Fruit fly (Drosophila melanogaster): Measurements from ENCODE around the gene upd3.

The upd3 gene

dm6 chrX:18275902-18276301, 1.1 kb upstream of the upd3 start:
- TF ChIP-seq rgr (GFP tag; optimal IDR thresholded peaks at IDR 0.05) = no peak
- no peak for TF ChIP-seq brk (GFP tag; optimal IDR thresholded peaks at IDR 0.05)
- TF ChIP-seq Rel (GFP tag; optimal IDR thresholded peaks at IDR 0.05) = no peak
- TF ChIP-seq Rel (tag; optimal IDR thresholded peaks at IDR 0.05) = peak; percentile 69

- TF ChIP-seq dsf (GFP tag; optimal IDR thresholded peaks at IDR 0.05; ENCODE audit: borderline replicate concordance) (no peak), Rel (GFP tag; optimal IDR thresholded peaks at IDR 0.05) (no peak), Rel (tag; optimal IDR thresholded peaks at IDR 0.05) (peak; percentile 91)
These were observed 1.7 kb downstream of the upd3 start for dm6 chrX:18278706-18279105.

dm6 chrX:18282381-18282813, 5.4 kb downstream of the upd3 start:
- TF ChIP-seq Mio (GFP tag; optimal IDR thresholded peaks at IDR 0.05) (no peak), fru (GFP tag; optimal IDR thresholded peaks at IDR 0.05) (peak; percentile 3), Dif (GFP tag; optimal IDR thresholded peaks at IDR 0.05; ENCODE audit: partially characterized antibody) (peak; percentile 30), Jra (GFP tag; optimal IDR thresholded peaks at IDR 0.05) (peak; percentile 94), h (GFP tag; optimal IDR thresholded peaks at IDR 0.05) (peak; percentile 89), Vsx2 (GFP tag; optimal IDR thresholded peaks at IDR 0.05; ENCODE audit: partially characterized antibody) (no peak), Abd-B (GFP tag; optimal IDR thresholded peaks at IDR 0.05) (no peak), Rel (GFP tag; optimal IDR thresholded peaks at IDR 0.05) (no peak), Rel (tag; optimal IDR thresholded peaks at IDR 0.05) (peak; percentile 100)

dm6 chrX:18285215-18285614, 8.2 kb downstream of the upd3 start:
- no peak for TF ChIP-seq Dfd (GFP tag; optimal IDR thresholded peaks at IDR 0.05)

dm6 chrX:18287587-18287986, 10.6 kb downstream of the upd3 start:
- TF ChIP-seq Sp1 (GFP tag; optimal IDR thresholded peaks at IDR 0.05) = no peak
- no peak for TF ChIP-seq ey (GFP tag; optimal IDR thresholded peaks at IDR 0.05)
- TF ChIP-seq fru (GFP tag; optimal IDR thresholded peaks at IDR 0.05) = no peak
- no peak for TF ChIP-seq tai (GFP tag; optimal IDR thresholded peaks at IDR 0.05)
- no peak for TF ChIP-seq dmrt93B (GFP tag; optimal IDR thresholded peaks at IDR 0.05)
- no peak for TF ChIP-seq Myc (optimal IDR thresholded peaks at IDR 0.05)
- no peak for TF ChIP-seq Hnf4 (GFP tag; optimal IDR thresholded peaks at IDR 0.05)
- no peak for TF ChIP-seq GATAd (GFP tag; optimal IDR thresholded peaks at IDR 0.05)
- no peak for TF ChIP-seq Hr78 (GFP tag; optimal IDR thresholded peaks at IDR 0.05)
- no peak for TF ChIP-seq h (GFP tag; optimal IDR thresholded peaks at IDR 0.05)
- no peak for TF ChIP-seq dl (GFP tag; optimal IDR thresholded peaks at IDR 0.05; ENCODE audit: insufficient read depth in 1 of 2, partially characterized antibody in 2 of 2)
- TF ChIP-seq N (GFP tag; optimal IDR thresholded peaks at IDR 0.05) = no peak
- TF ChIP-seq br (GFP tag; optimal IDR thresholded peaks at IDR 0.05) = no peak
- no peak for TF ChIP-seq OdsH (GFP tag; optimal IDR thresholded peaks at IDR 0.05)
- TF ChIP-seq foxo (GFP tag; optimal IDR thresholded peaks at IDR 0.05) = no peak

dm6 chrX:18288652-18289051, 11.6 kb downstream of the upd3 start:
- no peak for TF ChIP-seq Vsx2 (GFP tag; optimal IDR thresholded peaks at IDR 0.05; ENCODE audit: partially characterized antibody)
- TF ChIP-seq pan (optimal IDR thresholded peaks at IDR 0.05) = no peak
- no peak for TF ChIP-seq dl (GFP tag; optimal IDR thresholded peaks at IDR 0.05; ENCODE audit: insufficient read depth in 1 of 2, partially characterized antibody in 2 of 2)
- TF ChIP-seq fru (GFP tag; optimal IDR thresholded peaks at IDR 0.05) = no peak
- TF ChIP-seq GATAd (GFP tag; optimal IDR thresholded peaks at IDR 0.05) = no peak
- TF ChIP-seq Hr83 (GFP tag; optimal IDR thresholded peaks at IDR 0.05; ENCODE audit: poor library complexity, severe bottlenecking) = no peak
- TF ChIP-seq Hr78 (GFP tag; optimal IDR thresholded peaks at IDR 0.05) = no peak
- TF ChIP-seq Rel (GFP tag; optimal IDR thresholded peaks at IDR 0.05) = no peak
- no peak for TF ChIP-seq Rel (tag; optimal IDR thresholded peaks at IDR 0.05)
- no peak for TF ChIP-seq OdsH (GFP tag; optimal IDR thresholded peaks at IDR 0.05)
- no peak for TF ChIP-seq Jra (GFP tag; optimal IDR thresholded peaks at IDR 0.05)
- TF ChIP-seq lola (GFP tag; optimal IDR thresholded peaks at IDR 0.05) = no peak
- no peak for TF ChIP-seq Myc (optimal IDR thresholded peaks at IDR 0.05)
- no peak for TF ChIP-seq br (GFP tag; optimal IDR thresholded peaks at IDR 0.05)
- no peak for TF ChIP-seq CG9705 (GFP tag; optimal IDR thresholded peaks at IDR 0.05)
- TF ChIP-seq jim (GFP tag; optimal IDR thresholded peaks at IDR 0.05) = no peak
- TF ChIP-seq foxo (GFP tag; optimal IDR thresholded peaks at IDR 0.05) = no peak
- no peak for TF ChIP-seq CG32264 (GFP tag; optimal IDR thresholded peaks at IDR 0.05)
- TF ChIP-seq CrebA (GFP tag; optimal IDR thresholded peaks at IDR 0.05; ENCODE audit: borderline replicate concordance) = no peak
- TF ChIP-seq woc (GFP tag; optimal IDR thresholded peaks at IDR 0.05) = no peak
- no peak for TF ChIP-seq psq (GFP tag; optimal IDR thresholded peaks at IDR 0.05)

All from whole organism, wandering third instar larva.